Fruit fly (Drosophila melanogaster) S2 (cell line): ENCODE measurements around the gene Sc2.

Experiments
- CG8478 ChIP-seq: fragments of >200 bp; optimal IDR thresholded peaks from 2 replicates; lab custom pipeline; 2018
- CTCF ChIP-seq, 2 experiments: fragments of >200 bp; optimal IDR thresholded peaks; 2 replicates each; lab custom pipeline; 2018

The Sc2 gene

DNA sequence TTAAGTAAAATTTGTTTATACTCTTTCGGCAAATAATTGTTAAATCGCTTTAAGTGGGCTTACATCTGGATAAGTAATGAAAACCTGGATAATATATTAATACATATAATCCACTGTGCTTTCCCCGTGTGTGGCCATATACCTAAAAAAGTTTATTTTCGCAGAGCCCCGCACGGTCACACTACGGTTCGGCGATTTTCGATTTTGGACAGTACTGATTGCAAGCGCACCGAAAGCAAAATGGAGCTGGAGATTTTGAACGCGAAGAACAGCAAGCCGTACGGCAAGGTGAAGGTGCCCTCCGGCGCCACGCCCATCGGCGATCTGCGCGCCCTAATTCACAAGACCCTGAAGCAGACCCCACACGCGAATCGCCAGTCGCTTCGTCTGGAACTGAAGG is at the start of gene Sc2:
Sc2 (plus strand) TSS at position 192 of the 400 bp plus-strand sequence.
- TF ChIP-seq CTCF (optimal IDR thresholded peaks at IDR 0.05; lab: Kevin White, UChicago) (no peak), CG8478 (lab: Kevin White, UChicago) (no peak)

DNA sequence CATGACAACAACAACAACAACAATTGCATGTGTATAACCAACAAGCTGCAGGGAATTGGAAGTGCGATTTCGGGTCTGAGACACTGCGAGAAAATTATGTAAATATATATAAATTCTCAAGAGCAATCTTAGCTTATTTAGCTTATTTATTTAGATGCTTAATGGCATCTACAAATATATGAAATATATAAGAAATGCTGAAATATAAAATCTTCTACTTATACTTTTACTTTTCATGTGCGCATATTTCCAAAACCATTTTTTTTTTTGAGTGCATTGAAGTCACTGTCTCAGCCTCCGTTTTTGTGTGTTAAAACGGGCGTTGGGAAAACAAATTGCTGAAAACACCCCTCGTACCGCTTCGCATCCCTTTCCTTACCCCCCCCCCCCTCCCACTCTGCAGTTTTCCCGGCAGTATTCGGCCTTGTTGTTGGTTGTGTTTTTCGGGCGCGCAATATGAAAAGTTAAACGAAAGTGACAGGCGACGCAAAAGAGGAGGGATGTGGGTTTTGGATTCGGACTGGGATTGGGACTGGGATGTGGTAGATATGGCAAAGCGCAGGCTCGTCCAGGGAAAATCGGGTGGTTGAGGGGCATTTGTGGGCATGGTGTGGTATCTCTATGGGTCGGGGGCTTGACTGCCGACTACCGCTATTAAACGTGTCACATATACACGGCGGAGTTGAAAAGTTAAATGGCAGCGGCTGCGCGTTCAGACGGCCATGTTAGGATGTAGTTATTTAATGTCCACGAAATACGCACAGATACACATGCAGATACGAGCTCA is 47.9 kb upstream of the Sc2 start:
- TF ChIP-seq CG8478 (lab: Kevin White, UChicago) (no peak), CTCF (optimal IDR thresholded peaks at IDR 0.05; lab: Kevin White, UChicago) (no peak)

dm6 chr3L:3856004-3856403 is 47.3 kb upstream of the Sc2 start:
- TF ChIP-seq CG8478 (lab: Kevin White, UChicago) (no peak), CTCF (optimal IDR thresholded peaks at IDR 0.05; lab: Kevin White, UChicago) (no peak)

DNA sequence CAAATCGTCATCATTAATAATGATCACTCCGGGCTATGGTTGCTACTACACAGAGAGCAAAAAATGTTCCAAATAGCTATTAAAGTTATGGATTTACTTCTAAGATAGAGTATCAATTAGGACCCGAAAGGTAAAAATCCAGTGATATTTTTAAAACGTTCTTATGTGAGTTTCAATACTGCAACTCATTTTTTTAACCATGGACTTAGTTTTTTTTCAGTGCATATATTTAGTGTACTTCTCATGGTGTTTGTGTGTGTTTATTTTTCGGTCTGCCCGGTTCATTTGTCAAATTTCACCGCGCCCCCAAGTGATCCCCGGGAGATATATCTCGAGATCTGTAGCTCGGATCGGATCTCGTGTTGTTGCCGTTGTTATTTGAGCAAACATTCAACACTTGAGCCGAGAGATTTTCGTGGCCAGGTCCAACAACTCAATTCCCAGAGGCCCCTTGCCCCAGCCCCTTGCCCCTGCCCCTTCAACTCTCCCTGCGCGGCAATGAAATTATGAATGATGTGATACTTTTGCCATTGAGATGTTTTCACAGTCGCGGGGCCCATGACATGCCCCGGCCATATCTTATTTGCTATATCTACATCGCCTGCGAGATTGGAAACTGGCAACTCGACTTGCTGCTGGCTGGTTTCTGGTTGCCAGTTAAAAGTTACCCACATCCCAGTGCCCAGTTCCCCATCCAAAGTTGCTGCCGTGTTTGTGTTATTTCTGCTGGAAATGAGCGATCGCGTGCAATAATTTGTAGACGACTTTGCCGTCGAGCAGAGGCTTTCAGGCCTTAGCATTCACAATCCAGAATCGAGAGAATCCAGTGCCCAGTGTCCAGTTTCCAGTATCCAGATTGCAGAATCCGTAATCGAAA is 40.5 kb upstream of the Sc2 start:
- no peak for TF ChIP-seq CTCF (optimal IDR thresholded peaks at IDR 0.05; lab: Kevin White, UChicago)
- TF ChIP-seq CG8478 (lab: Kevin White, UChicago): no peak

- TF ChIP-seq CTCF (optimal IDR thresholded peaks at IDR 0.05; lab: Kevin White, UChicago) (no peak), CG8478 (lab: Kevin White, UChicago) (no peak)
These were observed 39.8 kb upstream of the Sc2 start for dm6 chr3L:3863462-3863861.

DNA sequence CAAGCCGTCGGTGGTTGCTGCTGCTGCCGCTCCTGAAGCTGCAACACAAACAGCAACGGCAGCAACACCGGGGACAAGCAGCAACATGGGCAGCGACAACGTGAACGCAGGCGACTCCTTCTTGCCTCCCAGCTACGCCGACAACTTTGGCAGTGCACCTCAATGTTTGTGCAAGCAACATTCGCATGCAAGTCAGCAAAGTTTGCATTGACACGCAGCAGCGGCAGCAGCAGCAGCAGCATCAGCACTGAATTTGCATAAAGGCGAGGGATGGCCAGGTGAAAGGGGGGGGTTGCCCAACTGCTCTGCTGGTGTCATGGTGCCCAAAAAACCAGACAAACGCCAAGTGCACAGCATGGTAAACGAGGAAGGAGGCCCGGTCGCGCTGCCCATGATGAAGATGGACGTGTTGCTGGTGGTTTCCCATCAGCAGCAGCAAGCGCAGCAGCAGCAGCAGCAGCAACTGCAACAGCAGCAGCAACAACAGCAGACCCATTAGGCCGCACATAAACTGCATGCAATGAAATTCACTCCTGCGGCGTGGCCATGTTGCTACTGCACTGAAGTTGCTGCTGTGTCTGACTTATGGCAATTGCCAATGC is 37.9 kb upstream of the Sc2 start:
- TF ChIP-seq CG8478 (lab: Kevin White, UChicago): no peak
- TF ChIP-seq CTCF (optimal IDR thresholded peaks at IDR 0.05; lab: Kevin White, UChicago): no peak

- TF ChIP-seq CTCF (optimal IDR thresholded peaks at IDR 0.05; lab: Kevin White, UChicago): no peak
These were observed 36.9 kb upstream of the Sc2 start for dm6 chr3L:3866429-3866828.

- TF ChIP-seq CTCF (optimal IDR thresholded peaks at IDR 0.05; lab: Kevin White, UChicago): no peak
- no peak for TF ChIP-seq CG8478 (lab: Kevin White, UChicago)
These were observed 35.3 kb upstream of the Sc2 start for dm6 chr3L:3868014-3868413.

dm6 chr3L:3871284-3871683 is 32.0 kb upstream of the Sc2 start:
- TF ChIP-seq CG8478 (lab: Kevin White, UChicago) (no peak), CTCF (optimal IDR thresholded peaks at IDR 0.05; lab: Kevin White, UChicago) (no peak)

DNA sequence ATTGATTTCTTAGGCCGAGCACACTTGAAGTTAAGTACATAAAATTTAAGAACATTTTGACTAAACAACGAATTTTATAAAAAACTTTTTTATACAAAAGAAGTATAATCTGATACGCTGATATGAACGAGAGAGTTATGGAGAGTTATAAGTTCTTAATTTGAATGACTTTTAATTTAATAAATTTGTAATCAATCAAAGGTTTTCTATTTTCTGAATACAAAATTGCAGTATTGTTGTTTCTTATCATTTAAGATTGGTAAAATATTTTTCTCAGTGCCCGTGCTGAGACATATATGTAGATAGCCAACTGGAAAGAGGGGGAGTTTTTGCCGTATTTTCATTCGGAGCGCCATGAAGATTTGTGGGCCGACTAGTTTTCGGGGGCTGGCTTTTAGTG is 30.2 kb upstream of the Sc2 start:
- TF ChIP-seq CTCF (optimal IDR thresholded peaks at IDR 0.05; lab: Kevin White, UChicago) (no peak), CG8478 (lab: Kevin White, UChicago) (no peak)

dm6 chr3L:3875004-3875403 is 28.3 kb upstream of the Sc2 start:
- TF ChIP-seq CTCF (optimal IDR thresholded peaks at IDR 0.05; lab: Kevin White, UChicago) (no peak), CG8478 (lab: Kevin White, UChicago) (no peak)

DNA sequence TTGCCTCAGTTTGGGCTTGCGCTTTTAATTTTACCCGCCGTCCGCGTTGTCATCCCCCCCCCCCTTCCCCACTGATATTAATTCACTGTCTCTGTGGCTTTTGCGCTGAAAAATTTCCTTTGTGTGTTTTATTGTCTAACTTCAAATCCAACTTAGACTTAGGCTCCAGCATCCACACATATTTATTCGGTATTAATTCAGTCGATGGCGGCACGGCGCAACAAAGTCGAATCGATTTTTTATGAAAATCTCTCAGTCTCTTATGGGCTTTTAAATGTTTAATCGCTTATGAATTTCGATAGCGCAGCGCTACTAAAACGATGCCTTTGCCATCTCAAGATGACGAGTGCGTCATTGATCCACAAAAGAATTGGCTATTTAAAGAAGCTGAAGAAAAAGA is 27.3 kb upstream of the Sc2 start:
- no peak for TF ChIP-seq CG8478 (lab: Kevin White, UChicago)
- TF ChIP-seq CTCF (optimal IDR thresholded peaks at IDR 0.05; lab: Kevin White, UChicago): no peak

DNA sequence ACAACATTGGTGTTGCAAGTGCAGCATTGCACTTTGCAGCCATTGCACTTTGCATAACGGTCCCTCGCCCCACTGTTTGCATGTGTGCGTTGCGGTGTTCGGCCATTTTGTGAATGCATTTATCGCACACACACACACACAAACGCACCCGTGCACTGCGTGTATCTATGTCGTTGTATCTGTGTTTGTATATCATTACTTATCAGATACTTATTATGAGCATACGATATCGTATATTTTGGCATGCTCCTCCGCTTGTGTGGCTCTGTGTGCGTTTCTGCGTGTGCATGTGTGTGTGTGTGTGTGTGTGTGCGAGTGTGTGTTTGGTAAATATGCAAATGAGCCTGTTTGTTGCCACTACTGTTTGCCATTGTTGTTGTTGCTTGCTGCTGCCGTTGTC is 26.4 kb upstream of the Sc2 start:
- TF ChIP-seq CTCF (optimal IDR thresholded peaks at IDR 0.05; lab: Kevin White, UChicago): no peak
- TF ChIP-seq CG8478 (lab: Kevin White, UChicago): no peak

DNA sequence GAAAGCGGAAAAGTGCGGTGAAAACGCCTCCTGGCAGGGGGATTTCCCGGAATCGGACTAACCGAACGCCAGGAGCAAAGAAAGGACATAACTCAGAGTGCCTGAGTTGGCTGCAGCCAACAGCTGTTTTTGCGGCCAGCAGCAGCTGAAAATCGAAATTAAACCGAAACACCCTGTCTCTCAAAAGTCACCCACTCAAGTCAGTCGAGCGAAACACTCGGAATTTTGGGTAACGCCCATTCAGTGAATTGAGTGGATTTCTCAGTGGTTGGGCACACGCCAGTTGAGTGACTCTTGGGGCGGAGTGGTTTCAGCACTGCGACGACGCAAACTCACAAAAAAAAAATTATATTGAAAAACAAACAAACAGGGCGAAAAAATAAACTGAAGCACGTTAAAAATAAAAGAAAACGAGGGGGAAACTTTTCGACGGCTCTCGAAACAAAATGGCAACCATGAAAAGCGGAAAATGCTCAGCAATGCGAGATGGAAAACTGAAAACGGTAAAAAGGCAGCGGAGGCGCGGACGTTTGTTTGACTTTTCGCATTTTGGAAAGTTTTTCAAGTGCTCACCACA is 24.5 kb upstream of the Sc2 start:
- no peak for TF ChIP-seq CTCF (optimal IDR thresholded peaks at IDR 0.05; lab: Kevin White, UChicago)
- no peak for TF ChIP-seq CG8478 (lab: Kevin White, UChicago)

DNA sequence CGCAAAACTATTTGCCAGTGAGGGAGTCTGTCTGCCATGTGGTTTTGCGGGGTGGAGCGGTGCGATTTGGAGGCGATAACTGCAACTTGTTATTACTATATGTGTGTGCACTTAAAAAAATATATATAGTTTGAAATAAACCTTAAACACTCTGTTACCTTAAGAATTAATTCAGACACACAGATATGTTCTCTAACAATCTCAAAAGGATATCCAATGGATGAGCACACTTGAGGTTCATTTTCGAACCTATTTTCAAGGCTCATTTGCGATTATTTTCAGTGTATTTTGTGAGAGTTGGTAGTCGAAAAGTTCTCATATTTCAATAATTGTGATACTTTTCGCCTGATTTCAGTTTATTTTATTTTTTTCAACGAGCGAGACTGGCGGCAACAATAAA is 21.2 kb upstream of the Sc2 start:
- no peak for TF ChIP-seq CG8478 (lab: Kevin White, UChicago)
- no peak for TF ChIP-seq CTCF (optimal IDR thresholded peaks at IDR 0.05; lab: Kevin White, UChicago)
